Worm (Caenorhabditis elegans): ENCODE measurements around the gene srd-48.

DNA sequence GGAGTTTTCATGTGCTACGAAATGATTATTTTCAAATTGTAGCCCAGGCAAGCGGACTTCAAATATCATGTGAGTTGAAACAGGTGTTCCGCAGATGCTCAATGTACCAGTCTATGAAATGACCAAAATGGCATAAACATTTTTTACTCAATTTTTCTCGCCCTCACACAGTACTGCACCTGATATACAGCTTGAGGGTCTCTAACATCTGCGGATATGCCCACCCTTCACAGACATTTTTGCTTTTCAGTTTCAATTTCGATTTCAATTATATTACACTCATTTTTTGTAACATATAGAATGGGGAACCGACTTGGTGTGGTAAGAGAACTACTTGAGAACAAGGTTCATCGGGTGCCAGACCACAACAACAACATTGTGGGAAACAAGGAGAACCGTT lies 10.8 kb downstream of the srd-48 start, which contains the start of gene F42F12.11:
- TF ChIP-seq ztf-4 (tag; optimal IDR thresholded peaks at IDR 0.05) (no peak), fkh-2 (tag; optimal IDR thresholded peaks at IDR 0.05) (no peak), nhr-23 (tag; optimal IDR thresholded peaks at IDR 0.05) (no peak)

Data from whole organism, L3 larva.